Worm (Caenorhabditis elegans) whole organism, early embryonic: ENCODE measurements around the gene lite-1.

Experiments
- B0310.2 ChIP-seq: sonication (generic microtip); optimal IDR thresholded peaks from 2 replicates; lab custom pipeline; 2016; ENCODE audit warnings: mild to moderate bottlenecking, missing genetic modification characterization, missing compliant biosample characterization
- F13C5.2 ChIP-seq: sonication (generic microtip); optimal IDR thresholded peaks from 2 replicates; lab custom pipeline; 2017; ENCODE audit warnings: mild to moderate bottlenecking, missing genetic modification characterization, inconsistent platforms, missing compliant biosample characterization
- aly-1 ChIP-seq: sonication (generic microtip); optimal IDR thresholded peaks from 2 replicates; lab custom pipeline; 2016; ENCODE audit warnings: missing genetic modification characterization, missing compliant biosample characterization
- ama-1 ChIP-seq: fragments of 150-350 bp; optimal IDR thresholded peaks from 2 replicates; lab custom pipeline; 2014
- ceh-13 ChIP-seq: fragments of 200-800 bp; sonication (Bioruptor generic); optimal IDR thresholded peaks from 2 replicates; lab custom pipeline; 2018; ENCODE audit warnings: mild to moderate bottlenecking, missing genetic modification characterization, missing compliant biosample characterization
- ceh-36 ChIP-seq: sonication (generic microtip); optimal IDR thresholded peaks from 2 replicates; lab custom pipeline; 2016; ENCODE audit warnings: missing genetic modification characterization, inconsistent platforms, missing compliant biosample characterization
- ets-7 ChIP-seq: sonication (generic microtip); optimal IDR thresholded peaks from 2 replicates; lab custom pipeline; 2016; ENCODE audit warnings: missing genotype, missing genetic modification characterization, missing compliant biosample characterization
- flt-1 ChIP-seq: fragments of 200-800 bp; sonication (Bioruptor generic); IDR thresholded peaks from 2 replicates; pipeline ENCODE4 v1.3.6; 2022; ENCODE audit warnings: missing genetic modification characterization, missing compliant biosample characterization
- hmbx-1 ChIP-seq: sonication (generic microtip); optimal IDR thresholded peaks from 2 replicates; lab custom pipeline; 2016; ENCODE audit warnings: mild to moderate bottlenecking, missing genetic modification characterization, missing compliant biosample characterization
- hmg-4 ChIP-seq: fragments of 200-800 bp; sonication (Bioruptor generic); optimal IDR thresholded peaks from 2 replicates; lab custom pipeline; 2018; ENCODE audit warnings: mild to moderate bottlenecking, missing genetic modification characterization, missing compliant biosample characterization
- hnd-1 ChIP-seq: sonication (generic microtip); optimal IDR thresholded peaks from 2 replicates; lab custom pipeline; 2016; ENCODE audit warnings: missing genetic modification characterization, missing compliant biosample characterization
- pes-1 ChIP-seq: fragments of 200-800 bp; sonication (Bioruptor generic); IDR thresholded peaks from 2 replicates; pipeline ENCODE4 v1.3.6; 2022; ENCODE audit warnings: missing genetic modification reagents, missing genetic modification characterization, missing compliant biosample characterization
- scrt-1 ChIP-seq: fragments of 200-800 bp; sonication (Bioruptor generic); IDR thresholded peaks from 2 replicates; pipeline ENCODE4 v1.3.6; 2022; ENCODE audit warnings: missing genetic modification characterization, missing compliant biosample characterization
- sea-1 ChIP-seq: fragments of 200-800 bp; sonication (Bioruptor generic); conservative IDR thresholded peaks from 2 replicates; pipeline ENCODE4 v1.3.6; 2022; ENCODE audit warnings: missing genetic modification characterization, missing compliant biosample characterization
- tbx-11 ChIP-seq: fragments of 200-800 bp; sonication (Bioruptor generic); IDR thresholded peaks from 2 replicates; pipeline ENCODE4 v1.3.6; 2022; ENCODE audit warnings: missing genetic modification characterization, missing compliant biosample characterization
- tbx-37 ChIP-seq: fragments of 200-800 bp; sonication (Bioruptor generic); conservative IDR thresholded peaks from 2 replicates; pipeline ENCODE4 v1.3.6; 2022; ENCODE audit warnings: missing genetic modification reagents, missing genetic modification characterization, missing compliant biosample characterization
- tra-4 ChIP-seq: sonication (generic microtip); optimal IDR thresholded peaks from 2 replicates; lab custom pipeline; 2017; ENCODE audit warnings: missing genetic modification characterization, missing compliant biosample characterization

lite-1 gene

DNA sequence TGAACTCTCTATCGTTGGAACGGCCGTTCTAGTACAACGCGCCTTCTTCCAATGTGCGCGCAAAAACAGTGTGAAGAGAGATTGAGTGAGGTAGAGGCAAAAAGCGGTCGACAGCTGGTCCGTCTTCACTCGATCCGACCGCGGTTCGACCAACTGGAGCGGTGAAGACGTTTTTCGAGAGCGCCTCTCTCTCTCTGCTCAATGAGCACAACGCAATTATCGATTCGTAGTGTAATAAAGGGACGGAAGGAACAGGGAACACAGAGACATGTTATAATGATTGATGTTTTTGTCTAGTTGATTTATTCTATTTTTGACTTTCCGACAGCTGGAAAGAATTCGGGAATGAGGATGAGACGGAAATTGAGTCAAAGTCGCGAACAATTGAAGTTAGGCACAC, 5.7 kb downstream of the lite-1 start:
- no peak for TF ChIP-seq ceh-13 (GFP tag; lab: Kevin White, UChicago)
- TF ChIP-seq hmg-4 (GFP tag; lab: Kevin White, UChicago), result peak; percentile 15
- no peak for TF ChIP-seq ama-1 (lab: Kevin White, UChicago)
- TF ChIP-seq ceh-36 (tag; lab: Kevin White, UChicago), result no peak
- no peak for TF ChIP-seq flt-1 (GFP tag; lab: Robert Waterston, UW)

DNA sequence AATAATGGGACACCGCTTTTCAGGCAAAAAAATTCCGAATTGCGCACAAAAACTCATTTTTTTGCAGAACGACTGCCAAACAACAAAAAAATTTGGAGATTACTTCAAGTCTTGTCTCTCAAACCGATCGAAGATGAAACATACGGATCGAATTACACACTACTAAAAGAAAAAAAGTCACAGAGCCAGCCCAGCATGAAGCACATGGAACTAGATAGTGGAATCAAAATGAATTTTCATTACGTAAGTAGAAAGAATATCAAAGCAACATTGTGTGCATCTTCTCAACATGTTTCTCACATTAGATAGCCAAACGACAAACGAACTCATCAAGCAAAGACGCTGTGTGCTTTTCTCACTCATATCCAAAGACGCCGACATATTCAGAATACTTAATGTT, 9.5 kb downstream of the lite-1 start:
- TF ChIP-seq tra-4 (tag; lab: Kevin White, UChicago) (no peak), F13C5.2 (tag; lab: Kevin White, UChicago) (no peak), tbx-11 (GFP tag; lab: Robert Waterston, UW) (no peak), flt-1 (GFP tag; lab: Robert Waterston, UW) (no peak), hnd-1 (tag; lab: Kevin White, UChicago) (no peak), B0310.2 (tag; lab: Kevin White, UChicago) (no peak), ceh-13 (GFP tag; lab: Kevin White, UChicago) (no peak), tbx-37 (GFP tag; lab: Robert Waterston, UW) (no peak), hmbx-1 (tag; lab: Kevin White, UChicago) (no peak), ama-1 (lab: Kevin White, UChicago) (no peak), ets-7 (tag; lab: Kevin White, UChicago) (no peak), aly-1 (tag; lab: Kevin White, UChicago) (no peak)

DNA sequence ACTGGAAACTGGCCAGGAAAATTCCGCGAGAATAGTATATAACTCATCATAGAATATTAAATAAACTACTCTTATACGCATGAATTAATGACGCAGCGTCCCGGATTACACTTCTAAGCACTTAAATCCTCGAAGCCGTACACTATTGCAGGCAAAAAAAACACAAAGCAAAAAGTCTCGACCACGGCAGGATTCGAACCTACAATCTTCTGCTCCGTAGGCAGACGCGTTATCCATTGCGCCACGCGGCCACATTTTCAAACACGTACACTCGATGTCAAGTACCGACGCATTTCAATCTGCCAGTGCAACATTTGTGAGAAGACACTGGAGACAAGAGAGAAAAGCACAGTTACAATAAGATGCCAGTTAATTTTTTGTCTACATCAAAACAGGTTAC, 10.7 kb downstream of the lite-1 start:
- TF ChIP-seq ceh-13 (GFP tag; lab: Kevin White, UChicago) (peak; percentile 13), sea-1 (GFP tag; lab: Robert Waterston, UW) (0 out of 2 replicates have a peak, but pooled peaks have one; percentile 42), hmg-4 (GFP tag; lab: Kevin White, UChicago) (peak; percentile 55), F13C5.2 (tag; lab: Kevin White, UChicago) (peak; percentile 62), B0310.2 (tag; lab: Kevin White, UChicago) (no peak), ceh-36 (tag; lab: Kevin White, UChicago) (peak; percentile 50), hmbx-1 (tag; lab: Kevin White, UChicago) (no peak), tbx-11 (GFP tag; lab: Robert Waterston, UW) (peak; percentile 53; the same call in 1 of the 2 replicates), tra-4 (tag; lab: Kevin White, UChicago) (no peak), aly-1 (tag; lab: Kevin White, UChicago) (peak; percentile 55), flt-1 (GFP tag; lab: Robert Waterston, UW) (peak; percentile 58), pes-1 (peak; percentile 81), ama-1 (lab: Kevin White, UChicago) (no peak), tbx-37 (GFP tag; lab: Robert Waterston, UW) (peak; percentile 70), scrt-1 (0 out of 2 replicates have a peak, but pooled peaks have one; percentile 63), hnd-1 (tag; lab: Kevin White, UChicago) (peak; percentile 38), ets-7 (tag; lab: Kevin White, UChicago) (peak; percentile 44)

DNA sequence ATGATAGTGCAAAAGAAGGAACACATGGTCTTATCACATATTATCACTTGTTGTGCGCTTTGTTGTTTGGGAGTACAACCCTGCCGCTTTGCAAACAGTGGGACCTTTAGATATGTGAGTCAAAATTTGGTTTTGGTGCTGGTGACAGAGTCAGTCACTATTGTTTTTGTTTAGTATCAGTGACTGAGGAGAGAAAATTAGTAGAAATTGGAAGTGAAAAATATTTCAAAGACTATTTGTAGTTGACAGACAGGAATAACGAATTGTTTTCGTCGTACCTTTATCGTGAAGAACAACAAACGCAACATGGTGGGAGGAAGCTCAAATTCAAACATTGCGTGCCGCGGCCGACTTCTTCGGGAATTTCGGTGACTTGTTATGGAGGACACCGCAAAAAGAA, 14.0 kb downstream of the lite-1 start, which contains the start of gene lrch-1:
Gene lrch-1, minus strand, starts transcription at position 101 of the 400 bp plus-strand sequence.
- no peak for TF ChIP-seq B0310.2 (tag; lab: Kevin White, UChicago)
- TF ChIP-seq tbx-37 (GFP tag; lab: Robert Waterston, UW), result no peak
- TF ChIP-seq ceh-36 (tag; lab: Kevin White, UChicago), result no peak
- no peak for TF ChIP-seq scrt-1
- TF ChIP-seq tbx-11 (GFP tag; lab: Robert Waterston, UW), result no peak
- TF ChIP-seq ceh-13 (GFP tag; lab: Kevin White, UChicago), result no peak
- TF ChIP-seq hnd-1 (tag; lab: Kevin White, UChicago), result no peak
- TF ChIP-seq hmg-4 (GFP tag; lab: Kevin White, UChicago), result no peak
- no peak for TF ChIP-seq tra-4 (tag; lab: Kevin White, UChicago)
- TF ChIP-seq F13C5.2 (tag; lab: Kevin White, UChicago), result no peak
- no peak for TF ChIP-seq hmbx-1 (tag; lab: Kevin White, UChicago)
- no peak for TF ChIP-seq pes-1
- no peak for TF ChIP-seq ama-1 (lab: Kevin White, UChicago)
- TF ChIP-seq ets-7 (tag; lab: Kevin White, UChicago), result no peak
- TF ChIP-seq flt-1 (GFP tag; lab: Robert Waterston, UW), result no peak
- no peak for TF ChIP-seq sea-1 (GFP tag; lab: Robert Waterston, UW)
- TF ChIP-seq aly-1 (tag; lab: Kevin White, UChicago), result no peak

ce11 chrX:6211322-6211820, 19.2 kb downstream of the lite-1 start:
- no peak for TF ChIP-seq hnd-1 (tag; lab: Kevin White, UChicago)

DNA sequence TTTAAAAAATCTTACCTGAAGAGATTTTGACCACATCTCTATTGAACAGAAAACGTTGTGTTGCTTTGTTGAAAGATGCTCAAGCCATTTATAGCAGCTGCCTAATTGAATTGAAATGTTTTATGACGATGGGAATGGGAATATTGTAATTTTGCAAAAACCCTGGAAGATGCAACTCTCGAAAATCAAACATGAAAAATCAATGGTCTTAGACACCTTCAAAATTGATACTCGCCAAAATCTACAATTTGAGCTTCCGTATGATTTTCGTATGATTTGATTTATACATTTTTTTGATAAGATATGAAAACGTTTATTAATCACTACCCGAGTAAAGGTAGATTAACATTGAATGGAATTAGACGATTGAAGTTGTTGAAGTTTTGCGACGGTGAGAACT, 22.1 kb downstream of the lite-1 start, which contains the start of gene C14F11.7:
Gene C14F11.7, minus strand, starts transcription at position 101 of the 400 bp plus-strand sequence.
- TF ChIP-seq hmbx-1 (tag; lab: Kevin White, UChicago) (no peak), ceh-13 (GFP tag; lab: Kevin White, UChicago) (no peak), hmg-4 (GFP tag; lab: Kevin White, UChicago) (no peak), tbx-37 (GFP tag; lab: Robert Waterston, UW) (no peak), ceh-36 (tag; lab: Kevin White, UChicago) (no peak), B0310.2 (tag; lab: Kevin White, UChicago) (no peak)

DNA sequence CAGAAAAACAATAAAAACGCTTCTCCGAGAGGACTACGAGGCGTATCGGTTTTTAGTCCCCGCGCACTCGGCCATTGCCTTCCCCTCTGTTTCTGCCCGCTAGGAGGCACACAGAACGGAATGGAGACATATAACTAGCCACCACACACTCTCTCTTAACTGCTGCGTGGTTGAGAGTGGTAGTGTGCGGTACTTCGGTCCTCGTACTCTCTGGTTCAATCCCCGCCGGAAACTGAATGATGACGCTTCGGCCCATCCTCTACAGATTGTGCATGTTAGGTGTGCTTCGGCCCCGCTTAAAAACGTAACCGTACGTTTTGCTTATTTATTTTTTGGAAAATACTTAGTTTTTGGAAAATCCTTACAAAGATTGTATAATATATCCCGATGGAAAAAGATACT, 22.9 kb downstream of the lite-1 start, which contains the start of gene T13C5.6:
Gene T13C5.6, minus strand, starts transcription at position 1 of the 402 bp plus-strand sequence.
- TF ChIP-seq flt-1 (GFP tag; lab: Robert Waterston, UW) (peak; percentile 95), pes-1 (peak; percentile 98), tbx-37 (GFP tag; lab: Robert Waterston, UW) (peak; percentile 98), aly-1 (tag; lab: Kevin White, UChicago) (peak; percentile 98), ceh-36 (tag; lab: Kevin White, UChicago) (peak; percentile 93), ceh-13 (GFP tag; lab: Kevin White, UChicago) (peak; percentile 93), tra-4 (tag; lab: Kevin White, UChicago) (peak; percentile 95), sea-1 (GFP tag; lab: Robert Waterston, UW) (peak; percentile 98), scrt-1 (peak; percentile 94), tbx-11 (GFP tag; lab: Robert Waterston, UW) (peak; percentile 97), hmbx-1 (tag; lab: Kevin White, UChicago) (peak; percentile 85), B0310.2 (tag; lab: Kevin White, UChicago) (peak; percentile 96), hmg-4 (GFP tag; lab: Kevin White, UChicago) (peak; percentile 100), ama-1 (lab: Kevin White, UChicago) (peak; percentile 58), F13C5.2 (tag; lab: Kevin White, UChicago) (peak; percentile 99), hnd-1 (tag; lab: Kevin White, UChicago) (peak; percentile 95), ets-7 (tag; lab: Kevin White, UChicago) (peak; percentile 96)
